Worm (Caenorhabditis elegans): ENCODE measurements around the gene tbx-32.

tbx-32 gene

ce11 chrX:1630881-1631516 is 24.3 kb upstream of the tbx-32 start, which contains the start of gene ZK380.2:
ZK380.2 (plus strand) TSS chrX:1631466.
- TF ChIP-seq C38D4.7 (GFP tag; optimal IDR thresholded peaks at IDR 0.05) (no peak), pqm-1 (tag; optimal IDR thresholded peaks at IDR 0.05) (no peak), ztf-16 (tag; optimal IDR thresholded peaks at IDR 0.05) (no peak), tbx-7 (tag; optimal IDR thresholded peaks at IDR 0.05) (no peak), lim-6 (tag; optimal IDR thresholded peaks at IDR 0.05) (no peak), nfya-1 (tag; optimal IDR thresholded peaks at IDR 0.05) (no peak), dmd-4 (tag; optimal IDR thresholded peaks at IDR 0.05; ENCODE audit: borderline replicate concordance) (no peak), lin-11 (tag; optimal IDR thresholded peaks at IDR 0.05) (no peak), C08G9.2 (tag; optimal IDR thresholded peaks at IDR 0.05) (no peak), fkh-10 (GFP tag; optimal IDR thresholded peaks at IDR 0.05) (no peak), sox-2 (GFP tag; IDR thresholded peaks at IDR 0.05) (no peak), T23F11.4 (GFP tag; optimal IDR thresholded peaks at IDR 0.05) (no peak), K02D7.2 (tag; optimal IDR thresholded peaks at IDR 0.05) (no peak)

- TF ChIP-seq unc-3 (GFP tag; conservative IDR thresholded peaks at IDR 0.05) (no peak), unc-3 (tag; optimal IDR thresholded peaks at IDR 0.05) (no peak), dve-1 (tag; optimal IDR thresholded peaks at IDR 0.05) (no peak), fkh-10 (GFP tag; optimal IDR thresholded peaks at IDR 0.05) (no peak), unc-86 (tag; optimal IDR thresholded peaks at IDR 0.05) (no peak)
Observed at ce11 chrX:1643442-1644096, 11.7 kb upstream of the tbx-32 start.

ce11 chrX:1651668-1652067 is 3.6 kb upstream of the tbx-32 start, which contains the start of gene ZK380.4:
ZK380.4 (minus strand) TSS chrX:1651994.
- no peak for TF ChIP-seq eyg-1 (tag; optimal IDR thresholded peaks at IDR 0.05)
- TF ChIP-seq ztf-16 (tag; optimal IDR thresholded peaks at IDR 0.05) = no peak
- no peak for TF ChIP-seq ama-1 (optimal IDR thresholded peaks at IDR 0.05)
- TF ChIP-seq ceh-19 (GFP tag; optimal IDR thresholded peaks at IDR 0.05) = no peak
- no peak for TF ChIP-seq ceh-31 (tag; optimal IDR thresholded peaks at IDR 0.05)
- no peak for TF ChIP-seq elt-4 (tag; optimal IDR thresholded peaks at IDR 0.05)
- TF ChIP-seq che-1 (tag; optimal IDR thresholded peaks at IDR 0.05) = no peak
- no peak for TF ChIP-seq pag-3 (tag; optimal IDR thresholded peaks at IDR 0.05; ENCODE audit: borderline replicate concordance)

DNA sequence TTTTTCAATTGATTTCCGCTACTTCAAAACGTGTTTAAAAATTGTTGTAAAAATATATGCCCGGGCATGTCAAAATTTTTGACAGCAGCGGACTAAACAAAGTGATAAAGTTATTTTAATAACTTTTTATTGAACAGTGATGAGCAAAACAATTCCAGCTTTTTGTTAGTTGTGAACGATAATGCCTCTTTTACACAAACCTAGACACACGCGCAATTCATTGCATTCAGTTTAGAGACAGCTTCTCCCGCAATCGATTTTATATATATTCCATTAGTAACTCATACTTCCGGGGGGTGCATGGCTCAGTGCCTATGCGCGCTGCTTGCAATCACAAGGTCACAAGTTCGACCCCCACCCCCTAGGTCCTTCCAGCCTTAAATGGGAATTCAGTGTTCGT is 1.2 kb upstream of the tbx-32 start, which contains the start of gene ZK380.6:
Gene ZK380.6, plus strand, starts transcription at position 301 of the 400 bp plus-strand sequence.
- TF ChIP-seq dmd-4 (tag; optimal IDR thresholded peaks at IDR 0.05; ENCODE audit: borderline replicate concordance) (no peak), fax-1 (tag; optimal IDR thresholded peaks at IDR 0.05) (no peak), sdc-2 (tag; optimal IDR thresholded peaks at IDR 0.05) (peak; percentile 19), ceh-45 (GFP tag; IDR thresholded peaks at IDR 0.05) (0 out of 2 replicates have a peak, but pooled peaks have one; percentile 11)

DNA sequence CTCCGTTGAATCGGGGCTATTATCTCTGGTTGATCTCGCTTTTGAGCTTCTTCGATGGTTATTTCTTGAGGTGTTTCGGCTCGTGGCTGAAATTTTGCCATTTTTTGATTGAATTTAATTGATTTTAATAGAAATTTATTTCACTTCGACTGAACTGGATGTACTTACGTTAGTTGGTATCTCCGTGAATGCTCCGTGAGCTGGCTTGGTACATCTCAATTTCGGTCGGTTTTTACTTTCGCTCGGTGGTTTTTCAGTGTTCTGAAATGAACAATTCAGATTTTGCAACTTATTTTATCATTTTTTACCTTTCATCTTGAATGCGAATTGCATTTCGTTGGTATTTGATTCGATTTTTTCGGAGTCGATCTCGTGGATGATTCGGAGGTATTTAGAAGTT is 9.6 kb downstream of the tbx-32 start, which contains the start of gene R09H3.2:
Gene R09H3.2, minus strand, starts transcription at position 101 of the 400 bp plus-strand sequence.
- TF ChIP-seq fkh-10 (GFP tag; optimal IDR thresholded peaks at IDR 0.05) (no peak), nfya-1 (tag; optimal IDR thresholded peaks at IDR 0.05) (no peak), Y22D7AL.16 (tag; optimal IDR thresholded peaks at IDR 0.05) (no peak), npax-4 (tag; optimal IDR thresholded peaks at IDR 0.05) (no peak), ceh-19 (GFP tag; optimal IDR thresholded peaks at IDR 0.05) (no peak), gmeb-2 (tag; optimal IDR thresholded peaks at IDR 0.05) (no peak), ets-4 (tag; optimal IDR thresholded peaks at IDR 0.05) (no peak), ttx-3 (tag; optimal IDR thresholded peaks at IDR 0.05) (no peak), hlh-13 (GFP tag; optimal IDR thresholded peaks at IDR 0.05) (no peak), fkh-6 (tag; optimal IDR thresholded peaks at IDR 0.05) (no peak)
